Fruit fly (Drosophila melanogaster): Measurements from ENCODE around the gene Reph.

Gene Reph

DNA sequence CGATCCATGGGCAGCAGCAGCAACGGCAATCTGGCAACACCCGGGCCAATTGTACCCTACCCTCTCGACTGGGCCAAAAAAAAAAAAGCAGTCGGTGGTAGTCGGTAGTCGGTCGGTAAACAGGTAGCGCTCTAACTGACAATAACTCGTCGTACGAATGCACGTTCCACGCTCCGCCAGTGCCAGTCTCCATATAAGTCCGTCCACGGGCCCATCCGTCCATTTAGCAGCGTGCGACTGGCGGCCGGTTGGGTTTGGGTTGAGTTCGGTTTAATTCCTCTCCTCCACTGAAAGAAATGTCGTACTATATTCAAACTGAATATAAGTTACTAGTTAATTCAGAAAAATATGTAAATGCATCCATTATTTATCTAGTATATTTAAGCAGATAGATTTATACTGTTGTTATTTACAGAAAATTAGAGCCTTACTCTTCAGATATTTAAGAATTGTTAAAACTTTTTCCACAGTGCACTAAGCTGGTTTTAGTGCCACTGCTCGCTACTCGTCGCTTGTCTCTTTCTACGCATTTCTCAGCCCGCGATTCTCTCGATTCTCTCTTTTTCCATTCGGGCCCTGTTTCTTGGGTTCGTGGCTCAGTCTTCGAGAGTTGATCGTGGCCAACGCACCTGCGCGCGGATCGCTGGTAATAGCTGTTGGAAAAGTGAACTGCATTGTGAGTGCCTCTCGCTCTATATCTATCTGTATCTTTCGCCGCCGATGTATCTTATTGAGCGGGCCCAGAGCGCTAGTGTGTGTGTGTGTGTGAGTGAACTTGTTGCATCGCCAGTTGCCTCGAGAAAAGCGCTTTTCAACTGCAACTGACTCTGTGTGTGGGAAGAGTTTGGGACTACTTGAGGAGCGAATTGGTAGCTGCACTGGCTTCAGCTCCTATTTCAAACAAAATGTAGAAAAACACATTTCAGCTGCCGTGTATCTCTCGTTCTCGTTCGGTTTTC lies 32.0 kb upstream of the Reph start, which contains the start of gene bowl (continued):
- TF ChIP-seq Xbp1 (GFP tag; optimal IDR thresholded peaks at IDR 0.05) (peak; percentile 93), ttk (GFP tag; IDR thresholded peaks at IDR 0.05) (peak; percentile 97), C15 (GFP tag; IDR thresholded peaks at IDR 0.05) (peak; percentile 85; the same call in 2 of the 3 replicates), CTCF (GFP tag; optimal IDR thresholded peaks at IDR 0.05) (peak; percentile 43), Deaf1 (tag; optimal IDR thresholded peaks at IDR 0.05) (peak; percentile 96), CG17612 (GFP tag; IDR thresholded peaks at IDR 0.05) (peak; percentile 90), CG15269 (tag; optimal IDR thresholded peaks at IDR 0.05) (peak; percentile 98), CG18476 (GFP tag; optimal IDR thresholded peaks at IDR 0.05) (peak; percentile 91), az2 (GFP tag; optimal IDR thresholded peaks at IDR 0.05) (peak; percentile 97), CG13894 (tag; optimal IDR thresholded peaks at IDR 0.05) (peak; percentile 78), bbx (GFP tag; IDR thresholded peaks at IDR 0.05; ENCODE audit: partially characterized antibody) (0 out of 2 replicates have a peak, but pooled peaks have one; percentile 28), CrebB (tag; optimal IDR thresholded peaks at IDR 0.05) (peak; percentile 96), CG34376 (GFP tag; optimal IDR thresholded peaks at IDR 0.05) (peak; percentile 19), CG9876 (GFP tag; optimal IDR thresholded peaks at IDR 0.05) (peak; percentile 74), Asciz (GFP tag; optimal IDR thresholded peaks at IDR 0.05) (peak; percentile 89), stwl (tag; optimal IDR thresholded peaks at IDR 0.05) (peak; percentile 14), Blimp-1 (GFP tag; optimal IDR thresholded peaks at IDR 0.05) (peak; percentile 89), Hand (GFP tag; optimal IDR thresholded peaks at IDR 0.05) (peak; percentile 89), Hmr (GFP tag; optimal IDR thresholded peaks at IDR 0.05) (peak; percentile 96), jigr1 (GFP tag; IDR thresholded peaks at IDR 0.05) (peak; percentile 91; the same call in 2 of the 3 replicates), shn (GFP tag; optimal IDR thresholded peaks at IDR 0.05) (peak; percentile 79), amos (GFP tag; IDR thresholded peaks at IDR 0.05; ENCODE audit: partially characterized antibody) (peak; percentile 30; the same call in 1 of the 2 replicates), CG10565 (GFP tag; optimal IDR thresholded peaks at IDR 0.05) (peak; percentile 72), trh (GFP tag; optimal IDR thresholded peaks at IDR 0.05) (peak; percentile 95), Atf6 (GFP tag; IDR thresholded peaks at IDR 0.05) (peak; percentile 96), dmrt99B (tag; optimal IDR thresholded peaks at IDR 0.05) (peak; percentile 95), cg (GFP tag; optimal IDR thresholded peaks at IDR 0.05) (peak; percentile 77), z (GFP tag; IDR thresholded peaks at IDR 0.05) (peak; percentile 68; the same call in 2 of the 3 replicates), CG7556 (GFP tag; optimal IDR thresholded peaks at IDR 0.05) (peak; percentile 97), nerfin-1 (tag; optimal IDR thresholded peaks at IDR 0.05) (peak; percentile 84), Six4 (GFP tag; optimal IDR thresholded peaks at IDR 0.05) (peak; percentile 88), Neu2 (GFP tag; optimal IDR thresholded peaks at IDR 0.05; ENCODE audit: borderline replicate concordance) (peak; percentile 75), CG8478 (optimal IDR thresholded peaks at IDR 0.05) (no peak), CG4328 (GFP tag; optimal IDR thresholded peaks at IDR 0.05) (peak; percentile 73), CG18011 (GFP tag; optimal IDR thresholded peaks at IDR 0.05) (peak; percentile 72), row (GFP tag; IDR thresholded peaks at IDR 0.05) (peak; percentile 98), btn (GFP tag; optimal IDR thresholded peaks at IDR 0.05) (peak; percentile 76), Opbp (GFP tag; IDR thresholded peaks at IDR 0.05; ENCODE audit: partially characterized antibody) (peak; percentile 44; the same call in 1 of the 3 replicates), corto (GFP tag; optimal IDR thresholded peaks at IDR 0.05) (peak; percentile 95), Dfd (GFP tag; optimal IDR thresholded peaks at IDR 0.05) (no peak), CG4617 (GFP tag; optimal IDR thresholded peaks at IDR 0.05; ENCODE audit: borderline replicate concordance) (peak; percentile 94), CG7745 (tag; optimal IDR thresholded peaks at IDR 0.05) (peak; percentile 91), hb (GFP tag; IDR thresholded peaks at IDR 0.05; ENCODE audit: partially characterized antibody) (no peak), CG10431 (GFP tag; optimal IDR thresholded peaks at IDR 0.05) (peak; percentile 78), Spps (tag; optimal IDR thresholded peaks at IDR 0.05) (peak; percentile 89), ATbp (GFP tag; optimal IDR thresholded peaks at IDR 0.05) (peak; percentile 95), ind (GFP tag; optimal IDR thresholded peaks at IDR 0.05) (peak; percentile 89)
